Worm (Caenorhabditis elegans): Measurements from ENCODE around the gene cpr-4.

DNA sequence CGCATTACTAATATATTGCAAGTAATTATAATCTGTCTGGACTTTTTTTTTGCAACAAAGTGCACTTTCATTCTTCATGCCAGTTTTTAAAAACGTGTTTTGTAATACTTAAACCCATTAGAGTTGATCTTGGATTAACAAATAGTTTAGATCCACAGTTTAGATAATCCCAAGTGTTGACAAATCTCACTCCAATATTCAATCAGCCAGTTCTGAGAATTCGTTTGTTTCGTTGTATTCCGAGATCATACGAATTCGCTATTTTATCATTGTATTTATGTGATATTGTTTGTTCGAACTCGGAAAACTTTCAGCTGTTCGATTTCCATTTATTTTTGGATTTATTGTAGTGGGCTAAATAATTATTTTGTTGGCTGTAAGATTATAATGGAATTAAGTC lies 31.3 kb downstream of the cpr-4 start:
- TF ChIP-seq lin-39 (tag; optimal IDR thresholded peaks at IDR 0.05) (no peak), fos-1 (tag; optimal IDR thresholded peaks at IDR 0.05) (no peak), lsy-2 (tag; optimal IDR thresholded peaks at IDR 0.05) (no peak)
